Fruit fly (Drosophila melanogaster): ENCODE results near the gene CG32988.
A peak's percentile ranks its signal among the peaks of the same experiment; 100 is the strongest.

The CG32988 gene

dm6 chr2L:8852235-8852634 is 12.4 kb upstream of the CG32988 start (continued):
- TF ChIP-seq Camta (GFP tag; optimal IDR thresholded peaks at IDR 0.05) (peak; percentile 40), Xbp1 (GFP tag; optimal IDR thresholded peaks at IDR 0.05) (no peak), CG15514 (GFP tag; optimal IDR thresholded peaks at IDR 0.05) (peak; percentile 28), CkIIα-i1 (GFP tag; IDR thresholded peaks at IDR 0.05) (no peak), Dek (tag; optimal IDR thresholded peaks at IDR 0.05) (no peak), CG12299 (tag; optimal IDR thresholded peaks at IDR 0.05) (peak; percentile 57), sqz (GFP tag; optimal IDR thresholded peaks at IDR 0.05) (peak; percentile 79), CG3281 (GFP tag; optimal IDR thresholded peaks at IDR 0.05) (peak; percentile 44), CG17568 (GFP tag; optimal IDR thresholded peaks at IDR 0.05) (peak; percentile 79), Kr (GFP tag; optimal IDR thresholded peaks at IDR 0.05) (peak; percentile 99), CG3838 (GFP tag; optimal IDR thresholded peaks at IDR 0.05) (no peak), CG8944 (GFP tag; optimal IDR thresholded peaks at IDR 0.05) (no peak), CG15601 (tag; optimal IDR thresholded peaks at IDR 0.05) (peak; percentile 83), cwo (GFP tag; optimal IDR thresholded peaks at IDR 0.05) (peak; percentile 11), CG18262 (tag; optimal IDR thresholded peaks at IDR 0.05) (peak; percentile 72), CG6654 (GFP tag; optimal IDR thresholded peaks at IDR 0.05) (no peak), CG6689 (GFP tag; IDR thresholded peaks at IDR 0.05) (peak; percentile 24; the same call in 1 of the 2 replicates), CG10147 (GFP tag; optimal IDR thresholded peaks at IDR 0.05) (no peak), CG8924 (tag; optimal IDR thresholded peaks at IDR 0.05) (peak; percentile 77), scrt (GFP tag; optimal IDR thresholded peaks at IDR 0.05) (peak; percentile 14), crol (GFP tag; IDR thresholded peaks at IDR 0.05) (0 out of 2 replicates have a peak, but pooled peaks have one; percentile 20), CG1024 (GFP tag; IDR thresholded peaks at IDR 0.05) (no peak), unpg (GFP tag; optimal IDR thresholded peaks at IDR 0.05) (peak; percentile 69), CG4404 (GFP tag; IDR thresholded peaks at IDR 0.05) (peak; percentile 8; the same call in 1 of the 2 replicates), MESR4 (GFP tag; optimal IDR thresholded peaks at IDR 0.05) (no peak), Drgx (GFP tag; IDR thresholded peaks at IDR 0.05) (no peak), CG7745 (tag; optimal IDR thresholded peaks at IDR 0.05) (peak; percentile 84), Dbx (GFP tag; IDR thresholded peaks at IDR 0.05) (no peak), CG12071 (GFP tag; optimal IDR thresholded peaks at IDR 0.05) (peak; percentile 60), zen (tag; optimal IDR thresholded peaks at IDR 0.05) (peak; percentile 64), CG13775 (GFP tag; optimal IDR thresholded peaks at IDR 0.05) (peak; percentile 38), HLHmδ (GFP tag; optimal IDR thresholded peaks at IDR 0.05) (peak; percentile 90), Deaf1 (tag; optimal IDR thresholded peaks at IDR 0.05) (peak; percentile 6), NC2α (GFP tag; optimal IDR thresholded peaks at IDR 0.05) (peak; percentile 48), sim (GFP tag; IDR thresholded peaks at IDR 0.05) (peak; percentile 31; the same call in 1 of the 2 replicates), Hsf (GFP tag; optimal IDR thresholded peaks at IDR 0.05) (peak; percentile 11), PHDP (tag; optimal IDR thresholded peaks at IDR 0.05) (peak; percentile 62), CG14710 (tag; optimal IDR thresholded peaks at IDR 0.05) (peak; percentile 86), CG15011 (GFP tag; optimal IDR thresholded peaks at IDR 0.05) (peak; percentile 67), NK7.1 (GFP tag; optimal IDR thresholded peaks at IDR 0.05) (peak; percentile 36), Sox100B (GFP tag; optimal IDR thresholded peaks at IDR 0.05) (peak; percentile 66), hth (optimal IDR thresholded peaks at IDR 0.05) (no peak), Gug (GFP tag; IDR thresholded peaks at IDR 0.05) (no peak), CG2202 (tag; optimal IDR thresholded peaks at IDR 0.05) (peak; percentile 87), NC2β (GFP tag; optimal IDR thresholded peaks at IDR 0.05) (peak; percentile 64), tll (GFP tag; optimal IDR thresholded peaks at IDR 0.05) (peak in 1 of 2 experiments; percentile 95), CG33557 (GFP tag; optimal IDR thresholded peaks at IDR 0.05) (peak; percentile 91), ara (GFP tag; IDR thresholded peaks at IDR 0.05) (peak; percentile 80), yki (optimal IDR thresholded peaks at IDR 0.05) (no peak), CG34224 (GFP tag; IDR thresholded peaks at IDR 0.05; ENCODE audit: partially characterized antibody) (no peak), CG10979 (tag; optimal IDR thresholded peaks at IDR 0.05) (peak; percentile 44)
